Worm (Caenorhabditis elegans) whole organism, L2 larva: Measurements from ENCODE around the gene R07E5.15.

Source experiments
- aly-2 ChIP-seq: fragments of 150-350 bp; optimal IDR thresholded peaks from 2 replicates; lab custom pipeline; 2014; ENCODE audit warnings: missing biosample characterization, missing genetic modification characterization
- lin-39 ChIP-seq: fragments of 150-350 bp; optimal IDR thresholded peaks from 2 replicates; lab custom pipeline; 2014; ENCODE audit warnings: missing biosample characterization, missing genetic modification reagents, missing genetic modification characterization
- nhr-11 ChIP-seq: fragments of 150-350 bp; optimal IDR thresholded peaks from 2 replicates; lab custom pipeline; 2014; ENCODE audit warnings: missing biosample characterization, missing genetic modification characterization
- sma-9 ChIP-seq, 2 experiments: fragments of 150-350 bp in 1 of 2; sonication (generic microtip) in 1 of 2; optimal IDR thresholded peaks; 2 replicates each; lab custom pipeline; 2014 to 2016; ENCODE audit warnings: missing genetic modification characterization in 2 of 2, mild to moderate bottlenecking in 1 of 2, missing biosample characterization in 1 of 2, missing compliant biosample characterization in 1 of 2, missing genetic modification reagents in 1 of 2, moderate library complexity in 1 of 2

ce11 chrIII:4408251-4408650 is 7.0 kb downstream of the R07E5.15 start, which contains the start of gene gpch-1:
- no peak for TF ChIP-seq sma-9 (GFP tag; optimal IDR thresholded peaks at IDR 0.05; lab: Kevin White, UChicago)
- no peak for TF ChIP-seq sma-9 (tag; optimal IDR thresholded peaks at IDR 0.05; lab: Kevin White, UChicago)
- no peak for TF ChIP-seq nhr-11 (tag; lab: Kevin White, UChicago)
- TF ChIP-seq aly-2 (tag; lab: Kevin White, UChicago), result no peak
- TF ChIP-seq lin-39 (tag; lab: Kevin White, UChicago), result no peak
